Worm (Caenorhabditis elegans): ENCODE results near the gene amph-1.
A peak's percentile ranks its signal among the peaks of the same experiment; 100 is the strongest.

Gene amph-1

ce11 chrIV:9648682-9649081 is 1.0 kb upstream of the amph-1 start, which contains the start of gene srm-3:
srm-3 (plus strand) TSS chrIV:9648982.
- TF ChIP-seq egl-13 (tag; optimal IDR thresholded peaks at IDR 0.05), result no peak
- TF ChIP-seq unc-86 (tag; optimal IDR thresholded peaks at IDR 0.05), result no peak
- no peak for TF ChIP-seq nhr-90 (tag; optimal IDR thresholded peaks at IDR 0.05; ENCODE audit: poor library complexity)

ce11 chrIV:9643188-9643587 is 4.5 kb downstream of the amph-1 start, which contains the start of gene degl-2:
degl-2 (plus strand) TSS chrIV:9643488.
- TF ChIP-seq mdl-1 (tag; optimal IDR thresholded peaks at IDR 0.05), result no peak
- no peak for TF ChIP-seq nhr-12 (tag; optimal IDR thresholded peaks at IDR 0.05)
- no peak for TF ChIP-seq snpc-4 (tag; optimal IDR thresholded peaks at IDR 0.05)
- TF ChIP-seq efl-3 (GFP tag; optimal IDR thresholded peaks at IDR 0.05), result no peak
- no peak for TF ChIP-seq zip-4 (GFP tag; optimal IDR thresholded peaks at IDR 0.05)
- no peak for TF ChIP-seq ceh-90 (tag; optimal IDR thresholded peaks at IDR 0.05)
- TF ChIP-seq lir-3 (tag; optimal IDR thresholded peaks at IDR 0.05; ENCODE audit: poor library complexity), result no peak

- TF ChIP-seq nhr-71 (tag; optimal IDR thresholded peaks at IDR 0.05) (no peak), nhr-47 (tag; optimal IDR thresholded peaks at IDR 0.05) (peak; percentile 6), nhr-85 (tag) (no peak), nhr-77 (tag; optimal IDR thresholded peaks at IDR 0.05) (no peak), unc-30 (tag; optimal IDR thresholded peaks at IDR 0.05) (no peak), fkh-8 (tag; optimal IDR thresholded peaks at IDR 0.05) (peak; percentile 67), hpl-2 (GFP tag; optimal IDR thresholded peaks at IDR 0.05) (no peak), sox-4 (tag; optimal IDR thresholded peaks at IDR 0.05) (no peak), jun-1 (tag; optimal IDR thresholded peaks at IDR 0.05) (no peak), unc-86 (tag; optimal IDR thresholded peaks at IDR 0.05) (no peak), mab-9 (GFP tag; IDR thresholded peaks at IDR 0.05) (no peak), lir-3 (tag; optimal IDR thresholded peaks at IDR 0.05; ENCODE audit: poor library complexity) (no peak), pqm-1 (tag; optimal IDR thresholded peaks at IDR 0.05) (no peak), pag-3 (tag; optimal IDR thresholded peaks at IDR 0.05; ENCODE audit: borderline replicate concordance, insufficient read depth) (no peak), dsc-1 (tag; optimal IDR thresholded peaks at IDR 0.05) (peak; percentile 17), ceh-88 (GFP tag; IDR thresholded peaks at IDR 0.05) (no peak)
Measured at ce11 chrIV:9641925-9642324, 5.7 kb downstream of the amph-1 start, which contains the start of gene del-2. del-2 (minus strand) TSS chrIV:9642025.

ce11 chrIV:9634848-9635247 is 12.8 kb downstream of the amph-1 start, which contains the start of gene mca-1:
mca-1 (minus strand) TSS chrIV:9634948.
- TF ChIP-seq unc-86 (tag; optimal IDR thresholded peaks at IDR 0.05) (no peak), skn-1 (tag; optimal IDR thresholded peaks at IDR 0.05) (no peak), ceh-8 (GFP tag; optimal IDR thresholded peaks at IDR 0.05) (no peak), mdl-1 (tag; optimal IDR thresholded peaks at IDR 0.05) (no peak), jun-1 (tag; optimal IDR thresholded peaks at IDR 0.05) (no peak), ces-1 (GFP tag; optimal IDR thresholded peaks at IDR 0.05) (no peak), nhr-28 (tag; optimal IDR thresholded peaks at IDR 0.05) (no peak), Y116A8C.19 (tag; optimal IDR thresholded peaks at IDR 0.05; ENCODE audit: borderline replicate concordance) (no peak), nhr-19 (GFP tag; conservative IDR thresholded peaks at IDR 0.05) (no peak)

- TF ChIP-seq ceh-63 (GFP tag; optimal IDR thresholded peaks at IDR 0.05), result no peak
- TF ChIP-seq mdl-1 (tag; optimal IDR thresholded peaks at IDR 0.05), result no peak
- no peak for TF ChIP-seq ces-1 (GFP tag; optimal IDR thresholded peaks at IDR 0.05)
- no peak for TF ChIP-seq skn-1 (tag; optimal IDR thresholded peaks at IDR 0.05)
- TF ChIP-seq blmp-1 (tag; optimal IDR thresholded peaks at IDR 0.05), result peak; percentile 62
- no peak for TF ChIP-seq lin-14 (GFP tag; optimal IDR thresholded peaks at IDR 0.05)
- TF ChIP-seq unc-30 (tag; optimal IDR thresholded peaks at IDR 0.05), result no peak
- no peak for TF ChIP-seq lin-39 (tag; optimal IDR thresholded peaks at IDR 0.05)
- peak; percentile 73 for TF ChIP-seq nhr-85 (tag)
- no peak for TF ChIP-seq mef-2 (tag; optimal IDR thresholded peaks at IDR 0.05)
Measured at ce11 chrIV:9633889-9634288, 13.8 kb downstream of the amph-1 start.
